Worm (Caenorhabditis elegans) whole organism, L4 larva: Measurements from ENCODE around the gene C48D1.1.

Source experiments
- D1046.2 ChIP-seq: fragments of 200-800 bp; sonication (Bioruptor generic); IDR thresholded peaks from 2 replicates; pipeline ENCODE4 v1.3.6; 2022; ENCODE audit warnings: missing genetic modification characterization, missing compliant biosample characterization
- F44E2.7 ChIP-seq: fragments of 200-800 bp; sonication (Bioruptor generic); IDR thresholded peaks from 2 replicates; pipeline ENCODE4 v2.1.2; 2022; ENCODE audit warnings: missing genetic modification characterization, missing compliant biosample characterization
- Y48G9A.11 ChIP-seq: fragments of 200-800 bp; sonication (Bioruptor generic); IDR thresholded peaks from 2 replicates; pipeline ENCODE4 v1.3.6; 2022; ENCODE audit warnings: missing genetic modification reagents, missing genetic modification characterization, missing compliant biosample characterization
- Y5F2A.4 ChIP-seq: fragments of 200-800 bp; sonication (Bioruptor generic); optimal IDR thresholded peaks from 2 replicates; lab custom pipeline; 2018; ENCODE audit warnings: mild to moderate bottlenecking, missing genetic modification characterization, missing compliant biosample characterization
- aha-1 ChIP-seq: fragments of 150-350 bp; peaks from one replicate; lab custom pipeline; 2014; ENCODE audit warnings: missing biosample characterization, missing genetic modification characterization
- aly-2 ChIP-seq: sonication (generic microtip); optimal IDR thresholded peaks from 2 replicates; lab custom pipeline; 2018; ENCODE audit warnings: missing biosample characterization, missing genetic modification characterization
- arid-1 ChIP-seq: fragments of 200-800 bp; sonication (Bioruptor generic); conservative IDR thresholded peaks from 2 replicates; pipeline ENCODE4 v1.3.6; 2022; ENCODE audit warnings: missing genetic modification reagents, missing genetic modification characterization, missing compliant biosample characterization
- attf-4 ChIP-seq: sonication (generic microtip); optimal IDR thresholded peaks from 3 replicates; lab custom pipeline; 2017; ENCODE audit warnings: missing biosample characterization, missing genetic modification characterization
- ceh-28 ChIP-seq: fragments of 150-350 bp; optimal IDR thresholded peaks from 2 replicates; lab custom pipeline; 2014; ENCODE audit warnings: missing biosample characterization, missing genetic modification reagents, missing genetic modification characterization
- ceh-44 ChIP-seq: fragments of 200-800 bp; sonication (Bioruptor generic); IDR thresholded peaks from 2 replicates; pipeline ENCODE4 v1.3.6; 2022; ENCODE audit warnings: missing genetic modification reagents, missing genetic modification characterization, missing compliant biosample characterization
- ceh-82 ChIP-seq: sonication (generic microtip); optimal IDR thresholded peaks from 2 replicates; lab custom pipeline; 2017; ENCODE audit warnings: missing biosample characterization, missing genetic modification characterization
- daf-12 ChIP-seq: fragments of 150-350 bp; optimal IDR thresholded peaks from 2 replicates; lab custom pipeline; 2014; ENCODE audit warnings: missing biosample characterization, missing genetic modification reagents, missing genetic modification characterization
- daf-16 ChIP-seq, 3 experiments: sonication (generic microtip); optimal IDR thresholded peaks; 2 replicates each; lab custom pipeline; 2016 to 2017; ENCODE audit warnings: missing genetic modification characterization in 3 of 3, missing genetic modification reagents in 3 of 3, mild to moderate bottlenecking in 2 of 3, missing compliant biosample characterization in 2 of 3, missing biosample characterization in 1 of 3, moderate library complexity in 1 of 3
- daf-8 ChIP-seq: fragments of 200-800 bp; sonication (Bioruptor generic); IDR thresholded peaks from 2 replicates; pipeline ENCODE4 v1.3.6; 2022; ENCODE audit warnings: missing genetic modification characterization, missing compliant biosample characterization
- egl-27 ChIP-seq: sonication (generic microtip); optimal IDR thresholded peaks from 3 replicates; lab custom pipeline; 2017; ENCODE audit warnings: missing biosample characterization, missing genetic modification reagents, missing genetic modification characterization
- egl-43 ChIP-seq: fragments of 200-800 bp; sonication (Bioruptor generic); IDR thresholded peaks from 2 replicates; pipeline ENCODE4 v1.3.6; 2022; ENCODE audit warnings: missing genetic modification reagents, missing genetic modification characterization, missing compliant biosample characterization
- fkh-10 ChIP-seq: fragments of 150-350 bp; optimal IDR thresholded peaks from 2 replicates; lab custom pipeline; 2014; ENCODE audit warnings: missing biosample characterization, missing genetic modification reagents, missing genetic modification characterization
- jun-1 ChIP-seq: fragments of 150-350 bp; optimal IDR thresholded peaks from 2 replicates; lab custom pipeline; 2014; ENCODE audit warnings: missing biosample characterization, missing genetic modification reagents, missing genetic modification characterization
- lin-1 ChIP-seq: fragments of 200-800 bp; sonication (Bioruptor generic); IDR thresholded peaks from 2 replicates; pipeline ENCODE4 v1.3.6; 2022; ENCODE audit warnings: missing genetic modification reagents, missing genetic modification characterization, missing compliant biosample characterization
- lin-13 ChIP-seq: fragments of 150-350 bp; optimal IDR thresholded peaks from 2 replicates; lab custom pipeline; 2014; ENCODE audit warnings: missing biosample characterization, missing genetic modification reagents, missing genetic modification characterization
- lin-29 ChIP-seq: fragments of 200-800 bp; sonication (Bioruptor generic); IDR thresholded peaks from 2 replicates; pipeline ENCODE4 v1.3.6; 2022; ENCODE audit warnings: missing genetic modification reagents, missing genetic modification characterization, missing compliant biosample characterization
- mdt-29 ChIP-seq: fragments of 200-800 bp; sonication (Bioruptor generic); IDR thresholded peaks from 2 replicates; pipeline ENCODE4 v1.3.6; 2022; ENCODE audit warnings: missing genetic modification reagents, missing genetic modification characterization, missing compliant biosample characterization
- mep-1 ChIP-seq: fragments of 150-350 bp; sonication (generic microtip); optimal IDR thresholded peaks from 3 replicates; lab custom pipeline; 2014; ENCODE audit warnings: missing biosample characterization, missing genetic modification characterization
- mxl-2 ChIP-seq: fragments of 200-800 bp; sonication (Bioruptor generic); conservative IDR thresholded peaks from 2 replicates; pipeline ENCODE4 v1.3.6; 2022; ENCODE audit warnings: missing genetic modification reagents, missing genetic modification characterization, missing compliant biosample characterization
- mxl-3 ChIP-seq: fragments of 200-800 bp; sonication (Bioruptor generic); optimal IDR thresholded peaks from 2 replicates; lab custom pipeline; 2018; ENCODE audit warnings: mild to moderate bottlenecking, missing genetic modification characterization, missing compliant biosample characterization
- nhr-111 ChIP-seq: fragments of 200-800 bp; sonication (Bioruptor generic); optimal IDR thresholded peaks from 2 replicates; lab custom pipeline; 2018; ENCODE audit warnings: mild to moderate bottlenecking, missing genetic modification characterization, missing compliant biosample characterization
- nhr-237 ChIP-seq: sonication (generic microtip); optimal IDR thresholded peaks from 2 replicates; lab custom pipeline; 2017; ENCODE audit warnings: missing biosample characterization, missing genetic modification characterization
- nhr-41 ChIP-seq: fragments of 200-800 bp; sonication (Bioruptor generic); IDR thresholded peaks from 2 replicates; pipeline ENCODE4 v1.3.6; 2022; ENCODE audit warnings: missing genetic modification reagents, missing genetic modification characterization, missing compliant biosample characterization
- php-3 ChIP-seq: fragments of 200-800 bp; sonication (Bioruptor generic); IDR thresholded peaks from 2 replicates; pipeline ENCODE4 v1.3.6; 2022; ENCODE audit warnings: missing genetic modification reagents, missing genetic modification characterization, missing compliant biosample characterization
- pqm-1 ChIP-seq: sonication (generic microtip); optimal IDR thresholded peaks from 2 replicates; lab custom pipeline; 2017; ENCODE audit warnings: missing biosample characterization, missing genetic modification characterization
- sdz-12 ChIP-seq: fragments of 200-800 bp; sonication (Bioruptor generic); optimal IDR thresholded peaks from 2 replicates; lab custom pipeline; 2018; ENCODE audit warnings: mild to moderate bottlenecking, missing genetic modification characterization, missing compliant biosample characterization
- snpc-4 ChIP-seq: fragments of 150-350 bp; optimal IDR thresholded peaks from 2 replicates; lab custom pipeline; 2014; ENCODE audit warnings: missing biosample characterization, missing genetic modification characterization
- spr-1 ChIP-seq: sonication (generic microtip); optimal IDR thresholded peaks from 2 replicates; lab custom pipeline; 2016; ENCODE audit warnings: mild to moderate bottlenecking, missing genetic modification characterization, missing compliant biosample characterization
- tag-97 ChIP-seq: fragments of 200-800 bp; sonication (Bioruptor generic); IDR thresholded peaks from 2 replicates; pipeline ENCODE4 v1.3.6; 2022; ENCODE audit warnings: missing genetic modification characterization, missing compliant biosample characterization
- unc-62 ChIP-seq, 3 experiments: fragments of 150-350 bp in 1 of 3; sonication (generic microtip); optimal IDR thresholded peaks in 2 of 3; peaks in 1 of 3; 1 replicate in 1 of 3; 2 replicates in 2 of 3; lab custom pipeline; 2014 to 2017; ENCODE audit warnings: missing biosample characterization in 3 of 3, missing genetic modification characterization in 3 of 3, missing genetic modification reagents in 3 of 3, missing genotype in 1 of 3
- vab-7 ChIP-seq: fragments of 200-800 bp; sonication (Bioruptor generic); IDR thresholded peaks from 2 replicates; pipeline ENCODE4 v1.3.6; 2022; ENCODE audit warnings: missing genetic modification reagents, missing genetic modification characterization, missing compliant biosample characterization
- zag-1 ChIP-seq: fragments of 150-350 bp; optimal IDR thresholded peaks from 2 replicates; lab custom pipeline; 2014; ENCODE audit warnings: missing biosample characterization, missing genetic modification characterization
- zip-2 ChIP-seq: fragments of 150-350 bp; optimal IDR thresholded peaks from 2 replicates; lab custom pipeline; 2014; ENCODE audit warnings: missing biosample characterization, missing genetic modification characterization

The C48D1.1 gene

DNA sequence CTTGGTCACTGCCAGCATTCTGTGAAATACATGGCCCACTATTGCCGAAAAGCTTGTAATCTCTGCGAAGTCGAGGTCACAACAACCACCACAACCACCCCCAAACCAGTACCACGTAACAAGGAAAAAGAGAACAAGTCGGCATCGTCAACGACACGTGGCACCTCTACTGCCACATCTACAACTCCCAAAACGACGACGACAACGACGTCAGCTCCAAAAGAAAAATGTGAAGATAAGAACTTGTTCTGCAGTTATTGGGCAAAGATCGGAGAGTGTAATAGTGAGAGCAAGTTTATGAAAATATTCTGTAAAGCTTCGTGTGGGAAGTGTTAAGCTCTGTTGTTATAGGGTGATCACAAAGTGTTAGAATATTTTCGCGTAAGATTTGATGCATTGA is 23.8 kb downstream of the C48D1.1 start:
- TF ChIP-seq unc-62 (GFP tag; optimal IDR thresholded peaks at IDR 0.05 in 1 of 2; lab: Kevin White, UChicago) (peak in 1 of 2 experiments; percentile 97), unc-62 (tag; optimal IDR thresholded peaks at IDR 0.05; lab: Kevin White, UChicago) (no peak), jun-1 (tag; lab: Kevin White, UChicago) (no peak)

DNA sequence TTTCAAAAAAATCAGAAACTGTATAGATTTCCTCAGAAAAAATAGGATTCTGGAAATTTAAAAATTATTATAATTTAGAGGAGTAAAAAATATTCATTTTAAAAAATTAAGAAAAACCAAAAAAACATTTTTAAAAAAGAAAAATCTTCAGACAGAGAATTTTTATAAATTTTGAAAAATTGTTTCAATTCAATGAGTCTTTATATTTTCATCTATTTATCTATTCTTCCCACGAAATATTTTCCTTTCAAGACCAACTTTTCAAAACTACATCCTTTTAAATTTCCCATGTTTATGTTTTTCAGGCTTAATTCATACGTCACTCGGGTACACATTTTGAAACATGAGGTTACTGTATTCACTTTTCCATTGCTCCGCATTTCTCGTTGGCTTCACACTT is 26.9 kb downstream of the C48D1.1 start, which contains the start of gene nas-14:
nas-14 (plus strand) TSS at position 301 of the 400 bp plus-strand sequence.
- no peak for TF ChIP-seq egl-27 (tag; lab: Kevin White, UChicago)
- TF ChIP-seq spr-1 (tag; lab: Kevin White, UChicago) = no peak
- TF ChIP-seq daf-16 (GFP tag; optimal IDR thresholded peaks at IDR 0.05; lab: Kevin White, UChicago) = no peak
- TF ChIP-seq daf-16 (tag; optimal IDR thresholded peaks at IDR 0.05; lab: Kevin White, UChicago) = no peak
- no peak for TF ChIP-seq attf-4 (tag; lab: Kevin White, UChicago)
- no peak for TF ChIP-seq vab-7 (GFP tag; lab: Robert Waterston, UW)
- no peak for TF ChIP-seq daf-12 (tag; lab: Kevin White, UChicago)
- no peak for TF ChIP-seq ceh-28
- TF ChIP-seq daf-8 (GFP tag; lab: Robert Waterston, UW) = no peak
- no peak for TF ChIP-seq aly-2 (tag; lab: Kevin White, UChicago)
- no peak for TF ChIP-seq pqm-1 (tag; lab: Kevin White, UChicago)
- TF ChIP-seq zag-1 (tag; lab: Kevin White, UChicago) = no peak
- no peak for TF ChIP-seq unc-62 (GFP tag; optimal IDR thresholded peaks at IDR 0.05 in 1 of 2; lab: Kevin White, UChicago)
- TF ChIP-seq unc-62 (tag; optimal IDR thresholded peaks at IDR 0.05; lab: Kevin White, UChicago) = no peak
- no peak for TF ChIP-seq nhr-237
- TF ChIP-seq ceh-44 (GFP tag; lab: Robert Waterston, UW) = no peak
- TF ChIP-seq nhr-41 (GFP tag; lab: Robert Waterston, UW) = no peak
- no peak for TF ChIP-seq php-3 (GFP tag; lab: Robert Waterston, UW)
- no peak for TF ChIP-seq mdt-29 (GFP tag; lab: Robert Waterston, UW)
- no peak for TF ChIP-seq F44E2.7
- no peak for TF ChIP-seq egl-43 (GFP tag; lab: Robert Waterston, UW)

DNA sequence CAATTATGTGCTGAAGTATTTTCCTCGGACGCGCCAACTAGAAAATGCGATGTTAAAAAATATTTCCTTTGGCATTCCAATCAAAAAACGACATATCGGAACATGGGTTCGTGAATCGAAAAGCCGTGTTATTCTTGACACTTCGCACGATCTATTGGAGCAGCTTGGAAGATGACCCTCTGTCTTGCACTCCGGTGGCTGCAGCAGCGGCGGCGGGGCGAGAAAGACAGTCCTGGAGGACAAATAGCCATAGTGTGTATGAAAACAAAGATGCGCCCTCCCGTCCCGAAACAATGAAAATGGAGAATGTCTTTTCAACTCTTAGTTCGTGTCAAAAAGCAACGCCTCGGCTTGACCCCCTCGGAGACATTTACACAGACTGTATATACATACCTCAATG is 29.6 kb downstream of the C48D1.1 start:
- TF ChIP-seq unc-62 (GFP tag; optimal IDR thresholded peaks at IDR 0.05 in 1 of 2; lab: Kevin White, UChicago) (peak in 1 of 2 experiments; percentile 10), unc-62 (tag; optimal IDR thresholded peaks at IDR 0.05; lab: Kevin White, UChicago) (no peak), Y5F2A.4 (no peak), aha-1 (tag; lab: Kevin White, UChicago) (peak; percentile 60)
- TF ChIP-seq, all 104 proteins: peak for 2

DNA sequence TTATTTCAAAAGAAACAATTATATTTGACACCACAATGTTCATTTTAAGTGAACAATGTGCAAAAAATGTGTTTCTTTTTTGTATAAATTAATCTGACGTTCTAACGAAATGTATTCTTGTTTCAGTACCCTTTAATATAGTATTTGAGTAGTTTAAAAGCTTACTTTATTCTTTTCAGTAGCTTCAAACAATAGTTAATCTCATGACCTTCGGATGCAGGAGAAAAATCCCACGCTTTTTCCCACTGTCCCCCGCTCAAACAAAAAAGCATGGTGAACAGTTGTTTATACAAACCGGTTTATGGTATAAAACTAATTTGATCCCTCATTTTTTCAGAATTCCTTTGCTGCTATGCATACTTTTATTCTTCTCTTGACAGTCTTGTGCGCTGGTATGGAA is 32.0 kb downstream of the C48D1.1 start, which contains the start of gene scl-14:
scl-14 (plus strand) TSS at position 301 of the 400 bp plus-strand sequence.
- TF ChIP-seq sdz-12 (GFP tag; lab: Kevin White, UChicago) (no peak), daf-12 (tag; lab: Kevin White, UChicago) (no peak), zip-2 (tag; lab: Kevin White, UChicago) (no peak), lin-1 (GFP tag; lab: Robert Waterston, UW) (no peak), mep-1 (no peak), nhr-111 (GFP tag; lab: Kevin White, UChicago) (no peak), snpc-4 (tag; lab: Kevin White, UChicago) (no peak), fkh-10 (GFP tag; lab: Kevin White, UChicago) (no peak), mxl-2 (GFP tag; lab: Robert Waterston, UW) (no peak), mxl-3 (no peak), egl-27 (tag; lab: Kevin White, UChicago) (no peak), tag-97 (no peak), ceh-82 (tag; lab: Kevin White, UChicago) (no peak), Y48G9A.11 (GFP tag; lab: Robert Waterston, UW) (no peak), D1046.2 (GFP tag; lab: Robert Waterston, UW) (no peak), lin-29 (GFP tag; lab: Robert Waterston, UW) (no peak), aly-2 (tag; lab: Kevin White, UChicago) (no peak), arid-1 (no peak), lin-13 (no peak)
